Fruit fly (Drosophila melanogaster) ovary, adult (tissue): ENCODE results near the gene CG7044.
A peak's percentile ranks its signal among the peaks of the same experiment; 100 is the strongest.

ENCODE experiments used
- CG17801 ChIP-seq: fragments of 200-800 bp; optimal IDR thresholded peaks from 2 replicates; lab custom pipeline; 2019; ENCODE audit warnings: missing biosample characterization, mild to moderate bottlenecking, missing genetic modification characterization, moderate library complexity; ENCODE audit not compliant: partially characterized antibody

CG7044 gene

DNA sequence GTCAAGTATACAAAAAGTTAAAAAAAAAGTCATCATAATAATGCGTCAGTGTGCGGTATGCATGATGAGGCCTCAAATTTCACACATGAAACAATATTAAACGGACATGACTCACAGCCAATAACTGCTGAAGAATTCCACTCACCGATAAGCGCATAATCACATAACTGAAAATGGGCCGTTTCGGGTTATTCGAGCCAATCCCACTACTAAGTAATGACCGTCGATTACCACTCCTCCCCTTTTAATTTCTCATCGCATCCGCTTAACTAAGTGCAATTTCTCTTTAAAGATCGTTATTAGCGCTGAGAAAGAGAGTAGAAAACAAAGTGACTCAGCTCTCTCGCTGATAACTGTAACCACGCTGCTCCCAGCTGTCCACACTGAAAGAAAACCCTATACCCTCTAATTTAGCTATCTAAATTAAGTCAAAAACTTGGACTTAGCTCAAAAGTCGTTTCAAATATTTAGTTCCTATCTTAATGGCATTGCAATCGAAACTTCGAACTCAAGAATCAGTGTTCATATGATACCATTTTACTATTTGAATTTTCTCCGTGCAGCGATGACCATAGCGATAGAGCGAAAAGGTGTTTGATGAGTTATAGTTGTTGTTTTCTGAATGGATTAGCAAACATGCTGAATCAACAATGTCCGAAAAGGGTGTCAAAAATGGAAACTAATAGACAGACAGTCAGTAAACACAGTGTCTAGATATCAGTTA lies 11.4 kb upstream of the CG7044 start:
- TF ChIP-seq CG17801 (GFP tag; lab: Kevin White, UChicago) = peak; percentile 71

DNA sequence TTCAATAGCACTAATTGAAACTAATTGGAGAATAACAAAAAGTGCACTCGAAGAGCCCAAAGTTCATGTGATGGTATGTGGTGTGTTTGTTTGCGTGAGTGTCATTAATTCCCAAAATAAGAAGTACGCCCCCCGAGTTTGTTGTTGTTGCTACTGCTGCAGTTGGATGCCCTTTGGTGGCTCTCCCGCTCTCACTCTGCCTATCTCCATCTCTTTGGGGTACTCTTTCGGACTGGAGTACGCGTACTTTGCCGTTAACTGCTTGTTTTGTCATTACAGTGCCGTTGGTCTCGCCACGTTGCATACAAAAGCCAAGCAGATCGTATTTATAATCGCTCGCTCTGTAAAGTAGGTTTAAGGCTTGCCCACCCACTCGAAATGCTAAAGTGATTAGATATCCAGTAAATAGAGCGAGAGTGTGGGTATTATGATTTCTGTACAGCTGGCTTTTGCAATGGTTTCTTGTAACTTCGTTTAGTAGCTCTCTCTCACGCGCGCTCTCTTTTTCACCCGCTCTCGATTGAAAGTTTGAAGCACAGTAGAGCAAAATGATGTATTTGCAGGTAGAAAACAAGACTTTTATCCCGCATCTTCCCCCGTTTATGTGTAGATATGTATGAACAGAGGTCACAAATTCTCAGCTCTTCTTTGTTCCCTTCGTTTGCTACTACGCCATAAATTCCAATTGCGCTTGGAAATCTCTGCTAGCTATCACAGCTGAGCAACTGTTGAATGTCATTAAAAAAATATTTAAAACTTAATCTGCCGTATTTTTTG lies 10.6 kb upstream of the CG7044 start:
- TF ChIP-seq CG17801 (GFP tag; lab: Kevin White, UChicago) = peak; percentile 45

DNA sequence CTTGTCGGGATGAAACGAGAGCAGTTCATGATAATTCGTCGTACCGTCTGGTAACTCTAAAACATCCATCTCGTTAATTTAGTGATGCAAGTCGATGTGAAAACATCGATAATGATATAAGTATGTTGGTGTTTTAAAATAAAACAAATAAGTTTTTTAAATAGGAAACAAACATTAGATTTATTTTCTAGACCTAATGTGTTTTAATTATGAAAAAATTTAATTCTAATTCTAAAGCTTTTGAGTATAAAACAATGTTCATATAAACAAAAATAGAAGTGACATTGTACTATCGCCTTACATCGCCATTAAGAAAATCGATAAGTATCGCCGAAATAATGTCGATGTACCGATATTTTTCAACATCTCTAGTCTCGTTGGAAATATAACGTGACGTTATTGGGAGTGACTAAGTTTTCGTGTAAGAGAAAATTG lies 9.5 kb upstream of the CG7044 start, which contains the start of gene Rab11:
Rab11 (plus strand) TSS at position 363 of the 435 bp plus-strand sequence.
- peak; percentile 76 for TF ChIP-seq CG17801 (GFP tag; lab: Kevin White, UChicago)

DNA sequence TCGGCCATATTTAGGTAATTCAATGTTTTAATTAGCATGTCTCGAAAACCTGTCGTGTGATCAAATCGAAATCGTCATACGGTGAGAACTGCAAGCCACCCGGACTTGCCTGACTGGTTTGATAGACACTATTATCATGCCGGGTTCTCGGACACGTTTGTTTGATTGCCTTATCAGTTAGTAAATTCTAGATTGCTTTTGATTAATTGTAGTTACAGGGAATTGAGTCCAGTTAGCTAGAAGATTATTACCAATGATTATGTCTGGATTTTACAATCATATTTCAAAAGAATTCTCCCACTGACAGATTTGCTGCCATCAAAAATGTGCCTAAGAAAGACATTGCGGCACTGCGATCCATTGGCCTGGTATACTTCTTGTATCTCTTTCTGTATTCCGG lies 8.2 kb upstream of the CG7044 start:
- TF ChIP-seq CG17801 (GFP tag; lab: Kevin White, UChicago) = no peak

DNA sequence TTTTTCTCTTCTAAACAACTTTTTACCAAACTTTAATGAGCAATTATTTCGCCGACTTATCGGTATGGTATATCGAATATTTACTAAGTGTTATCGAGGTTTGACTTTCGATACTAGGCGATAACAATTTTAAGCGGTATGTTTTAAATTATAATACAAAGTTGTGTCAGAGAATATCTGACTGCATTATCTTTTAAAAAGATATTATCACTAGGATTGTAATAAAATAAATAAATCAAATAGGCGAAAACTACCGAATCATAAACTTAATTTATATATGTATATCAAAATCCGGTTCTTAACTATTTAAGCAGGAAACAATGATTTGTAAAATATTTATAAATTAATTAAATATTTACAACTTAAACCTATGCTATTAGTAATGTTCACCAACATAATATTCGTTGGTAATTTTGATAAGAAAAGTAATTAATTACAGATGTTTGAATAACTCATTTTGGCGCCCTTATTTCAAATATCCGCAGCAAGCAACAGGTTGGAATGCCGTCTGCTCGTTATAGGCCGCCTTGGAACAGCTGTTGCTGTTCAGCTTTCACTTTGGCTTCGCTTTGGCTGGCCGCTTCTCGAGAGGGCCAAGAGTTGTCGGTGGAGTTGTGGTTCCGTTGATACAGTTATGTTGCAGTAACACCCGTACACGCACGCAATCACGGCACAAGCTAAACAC lies 6.5 kb upstream of the CG7044 start, which contains the start of the genes Sec15 and rtet:
Sec15 (minus strand) TSS at position 66 of the 685 bp plus-strand sequence.
rtet (plus strand) TSS at position 540 of the 685 bp plus-strand sequence.
- peak; percentile 73 for TF ChIP-seq CG17801 (GFP tag; lab: Kevin White, UChicago)

DNA sequence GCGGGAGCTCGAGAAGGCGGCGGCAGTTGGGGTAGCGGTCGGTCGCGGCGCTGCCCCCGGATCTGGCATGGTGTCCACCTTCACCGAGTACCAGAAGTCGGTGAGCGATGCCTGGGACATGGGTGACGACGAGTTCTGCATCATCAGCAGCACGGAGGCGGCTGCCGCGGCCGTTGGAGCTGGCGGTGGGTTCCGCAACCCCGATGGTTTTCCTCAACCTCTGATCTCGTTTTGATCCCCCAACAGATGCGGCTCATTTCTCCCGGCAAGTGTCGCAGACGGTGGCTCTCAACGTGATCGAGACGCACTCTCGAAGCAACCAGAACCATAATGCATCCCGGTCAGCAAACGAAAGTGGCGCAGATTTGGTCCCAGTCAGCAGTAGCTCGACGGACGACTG lies 959 bp upstream of the CG7044 start:
- TF ChIP-seq CG17801 (GFP tag; lab: Kevin White, UChicago) = no peak

DNA sequence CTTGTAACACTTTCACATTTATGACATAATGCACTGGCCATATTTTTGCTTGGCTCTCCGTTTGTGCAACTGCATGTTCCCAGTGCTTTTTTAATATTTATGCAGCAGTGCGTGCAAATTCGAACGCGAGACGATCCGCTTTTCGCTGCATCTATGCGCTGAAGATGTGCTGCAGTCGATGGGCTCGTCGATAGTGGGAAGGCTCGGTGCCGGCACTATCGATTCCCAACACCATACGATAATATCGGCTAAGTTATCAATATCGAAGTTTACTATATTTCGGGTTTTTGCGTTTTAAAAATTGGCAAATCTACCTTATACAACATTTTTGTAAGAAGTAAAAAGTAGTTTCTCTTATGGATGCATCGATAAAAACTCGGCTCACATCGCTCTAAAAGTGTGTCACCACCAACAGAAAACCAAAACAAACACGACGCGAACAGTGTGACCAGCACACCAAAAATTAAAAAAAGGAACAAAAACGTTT lies 3.8 kb downstream of the CG7044 start, which contains the start of gene RhoGAP93B:
RhoGAP93B (minus strand) TSS at position 197 of the 487 bp plus-strand sequence.
- TF ChIP-seq CG17801 (GFP tag; lab: Kevin White, UChicago) = peak; percentile 95

DNA sequence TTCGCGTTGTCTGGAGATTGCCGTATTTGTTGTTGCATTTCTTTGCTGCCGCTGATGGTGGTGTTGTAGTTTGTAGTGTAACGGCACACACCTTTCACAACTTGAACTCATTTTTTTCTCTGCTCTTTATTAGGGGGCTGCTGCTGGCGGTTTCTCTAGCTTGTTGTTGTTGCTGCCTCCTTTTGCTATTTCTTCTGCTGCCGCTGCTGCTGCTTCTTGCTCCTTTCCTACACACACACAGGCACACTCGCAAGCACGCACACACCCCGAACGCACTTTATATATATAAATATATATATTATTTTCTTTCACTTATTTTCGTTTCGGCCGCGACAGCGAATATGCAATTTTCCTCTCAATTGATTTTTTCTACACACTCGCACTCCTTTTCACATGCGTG lies 4.4 kb downstream of the CG7044 start:
- TF ChIP-seq CG17801 (GFP tag; lab: Kevin White, UChicago) = no peak

DNA sequence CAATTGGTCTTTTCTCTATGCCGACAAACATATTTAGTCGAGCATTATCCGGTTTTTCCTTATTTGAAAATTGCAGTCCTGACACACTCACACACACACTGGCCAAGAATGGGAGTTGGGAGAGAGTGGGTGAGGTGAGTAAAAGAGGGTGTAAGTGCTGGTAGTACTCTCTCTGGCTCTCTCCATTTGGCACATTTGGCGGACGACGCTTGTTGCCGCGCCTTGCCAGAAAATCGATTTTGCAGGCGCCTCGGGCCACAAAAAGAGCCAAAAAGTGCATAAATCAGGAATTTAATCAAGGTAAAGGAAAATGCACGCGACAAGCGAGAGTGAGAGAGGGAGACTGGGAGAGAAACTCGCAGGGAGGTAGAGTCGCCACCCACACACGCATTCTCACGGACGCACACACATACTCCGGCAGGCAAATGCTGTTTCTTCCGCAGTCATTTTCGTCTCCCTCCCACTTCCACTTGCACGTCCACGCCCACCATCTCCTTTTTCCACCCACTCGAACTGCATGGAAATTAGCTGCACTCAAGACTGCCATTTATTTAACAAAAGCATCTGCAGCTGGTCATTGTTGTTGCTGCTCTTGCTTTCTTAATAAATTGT lies 4.9 kb downstream of the CG7044 start:
- no peak for TF ChIP-seq CG17801 (GFP tag; lab: Kevin White, UChicago)

DNA sequence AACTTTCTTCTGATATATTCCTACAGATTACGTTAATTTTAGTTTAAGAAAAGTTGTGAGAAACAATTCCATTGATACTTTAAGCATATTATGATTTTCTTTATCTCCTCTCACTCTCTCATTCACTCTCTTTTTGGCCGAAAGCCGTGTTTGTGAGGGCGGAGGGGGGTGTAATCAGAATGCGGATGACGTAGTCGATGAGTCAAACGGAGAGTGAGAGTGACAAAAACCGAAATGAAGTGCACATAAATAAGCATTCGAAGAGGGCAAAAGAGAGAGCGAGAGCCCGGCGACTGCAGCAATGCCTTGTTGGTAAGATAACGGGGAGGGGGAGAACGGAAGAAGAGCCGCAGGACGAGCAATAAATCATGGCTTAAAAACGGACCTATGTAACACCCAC lies 7.2 kb downstream of the CG7044 start:
- TF ChIP-seq CG17801 (GFP tag; lab: Kevin White, UChicago) = no peak

DNA sequence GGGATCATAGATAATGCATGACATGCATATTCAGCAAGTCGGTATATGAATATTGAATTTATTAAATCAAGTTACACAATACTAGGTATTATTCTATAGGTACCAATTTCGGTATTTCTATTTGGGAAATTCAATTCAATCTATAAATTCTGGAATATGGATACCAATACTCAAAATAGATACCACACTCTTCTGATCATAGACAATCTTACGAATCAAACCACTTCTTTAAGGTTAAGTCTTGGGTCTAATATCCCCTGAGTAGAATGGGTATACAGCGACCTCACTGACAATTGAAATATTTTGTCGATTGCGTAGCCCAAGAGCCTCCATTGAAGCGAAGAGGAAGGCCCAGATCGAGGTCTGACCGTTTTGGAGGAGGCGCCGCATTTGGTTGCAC lies 8.7 kb downstream of the CG7044 start:
- no peak for TF ChIP-seq CG17801 (GFP tag; lab: Kevin White, UChicago)

DNA sequence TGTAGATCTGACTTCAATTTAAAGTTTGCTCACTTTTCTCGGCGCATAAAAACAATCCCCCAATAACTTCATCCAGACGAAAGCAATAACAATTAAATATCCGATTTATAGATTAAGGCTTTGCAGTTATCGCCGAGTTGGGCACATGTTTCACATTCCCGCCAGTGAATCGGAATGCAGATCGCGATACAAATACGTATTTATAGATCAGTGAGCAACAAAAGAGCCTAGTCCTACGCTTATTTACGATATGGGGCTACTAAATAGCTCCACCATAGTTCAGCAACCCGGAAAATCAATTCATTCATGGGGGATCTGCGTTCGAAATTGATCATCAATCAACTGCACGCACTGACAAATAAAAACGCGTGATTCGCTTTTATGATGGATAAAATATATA lies 9.5 kb downstream of the CG7044 start:
- TF ChIP-seq CG17801 (GFP tag; lab: Kevin White, UChicago) = no peak

DNA sequence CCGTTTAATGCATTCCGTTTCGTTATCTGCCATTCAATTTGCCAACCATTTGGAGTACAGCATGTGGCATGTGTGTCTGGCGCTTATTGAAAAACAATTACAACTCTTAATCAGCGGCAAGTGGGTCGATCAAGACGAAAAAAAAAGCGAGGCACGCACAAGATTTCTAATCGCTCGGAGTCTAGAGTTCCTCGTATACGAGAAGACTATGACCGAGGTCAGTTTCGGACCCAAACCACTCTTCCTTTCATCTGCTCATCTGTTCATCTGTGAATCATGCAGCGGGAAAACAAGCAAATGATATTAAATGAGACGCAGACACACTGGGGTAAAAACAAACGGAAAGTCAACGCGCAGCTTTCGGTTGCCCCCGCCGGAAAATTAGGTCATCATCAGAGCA lies 10.0 kb downstream of the CG7044 start:
- no peak for TF ChIP-seq CG17801 (GFP tag; lab: Kevin White, UChicago)

DNA sequence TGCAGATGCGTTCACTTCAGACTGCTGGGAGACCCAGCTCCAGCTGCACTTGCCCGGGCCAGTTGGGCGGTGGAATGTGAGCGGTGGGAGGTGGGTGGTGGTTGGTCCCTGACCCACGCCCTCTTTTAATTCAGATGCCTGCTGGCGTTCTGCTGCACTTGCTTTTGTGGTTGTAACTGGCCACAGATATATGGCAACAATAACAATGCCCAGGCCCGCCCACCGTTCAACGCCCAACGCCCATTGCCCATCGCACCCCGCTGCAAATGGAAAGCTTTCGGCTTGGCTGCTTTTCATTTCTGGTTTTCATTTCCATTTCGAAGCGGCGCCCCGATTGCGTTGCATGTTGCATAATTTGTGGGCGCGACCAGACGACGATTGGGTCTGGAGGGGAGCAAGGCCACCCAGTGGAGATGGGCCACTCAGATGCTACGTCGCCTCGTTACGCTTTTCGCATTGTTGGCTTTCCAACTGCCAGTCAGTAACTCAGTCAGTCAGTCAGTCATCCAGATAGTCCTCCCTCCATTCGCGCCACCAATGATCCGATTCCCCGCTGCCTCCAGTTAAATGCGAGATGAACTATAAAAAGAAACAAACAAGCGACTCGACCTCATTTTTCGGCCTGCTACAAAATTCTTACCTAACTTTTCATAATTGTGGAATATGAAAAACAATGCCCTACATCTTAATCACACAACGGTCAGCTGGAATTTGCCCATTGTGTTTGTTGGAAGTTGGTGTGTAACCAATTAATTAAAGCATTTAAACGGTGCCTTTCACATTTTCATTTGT lies 11.1 kb downstream of the CG7044 start:
- no peak for TF ChIP-seq CG17801 (GFP tag; lab: Kevin White, UChicago)
